Comparison of ENCODE assay signal across 1 worm cellular context in the genomic region with DNA sequence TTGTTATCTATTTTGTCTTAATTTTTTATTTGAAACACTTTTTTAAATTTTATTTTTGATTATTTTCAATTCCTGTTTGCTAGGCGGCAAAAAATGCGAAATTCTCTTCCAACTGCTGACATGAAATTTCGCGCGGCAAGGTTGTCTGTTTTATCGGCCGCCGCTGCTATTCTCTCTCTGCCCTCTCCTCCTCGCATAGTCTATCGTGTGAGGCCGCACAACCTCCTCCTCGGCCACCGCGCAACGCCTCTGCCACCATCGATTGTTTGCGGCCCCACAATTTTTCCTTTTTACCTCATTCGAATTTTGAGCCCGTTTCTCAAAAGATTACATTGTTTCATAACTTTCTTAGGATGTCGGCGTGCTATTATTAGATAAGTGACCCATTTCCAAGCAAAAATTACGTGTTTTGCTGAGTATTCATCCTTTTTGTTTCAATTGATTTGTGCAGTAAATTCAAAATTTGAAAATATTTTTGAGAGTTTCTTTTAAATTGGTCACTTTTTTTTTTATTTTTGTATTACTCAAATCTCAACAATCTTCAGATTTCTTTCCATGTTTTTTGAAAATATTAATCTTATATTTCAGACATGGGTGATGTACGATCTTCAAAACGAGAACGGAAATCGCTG.
A peak's percentile ranks its signal among the peaks of the same experiment; 100 is the strongest.
TF ChIP-seq lines count a peak whose summit lies in the region.

Gene F28H6.4, plus strand, starts transcription at position 582 of the 632 bp plus-strand sequence.

TF ChIP-seq in whole organism, L4 larva, 104 proteins besides CTCF, POLR2A, EP300 and RAD21 (continued from another document):
- TF ChIP-seq nhr-6 (tag; optimal IDR thresholded peaks at IDR 0.05; lab: Kevin White, UChicago) (peak; percentile 4), madf-9 (GFP tag; conservative IDR thresholded peaks at IDR 0.05; lab: Robert Waterston, UW) (no peak), F10B5.3 (tag; optimal IDR thresholded peaks at IDR 0.05; lab: Kevin White, UChicago) (no peak), egl-27 (tag; optimal IDR thresholded peaks at IDR 0.05; lab: Kevin White, UChicago) (no peak), R02D3.7 (tag; optimal IDR thresholded peaks at IDR 0.05; lab: Kevin White, UChicago) (no peak), tra-1 (GFP tag; IDR thresholded peaks at IDR 0.05; lab: Robert Waterston, UW) (no peak), rbr-2 (tag; optimal IDR thresholded peaks at IDR 0.05; lab: Kevin White, UChicago) (peak; percentile 4), snpc-4 (tag; optimal IDR thresholded peaks at IDR 0.05; lab: Kevin White, UChicago) (no peak), ctbp-1 (GFP tag; IDR thresholded peaks at IDR 0.05; lab: Robert Waterston, UW) (no peak), F44E2.7 (GFP tag; IDR thresholded peaks at IDR 0.05; lab: Robert Waterston, UW) (no peak), D1046.2 (GFP tag; IDR thresholded peaks at IDR 0.05; lab: Robert Waterston, UW) (no peak), ZK546.5 (tag; optimal IDR thresholded peaks at IDR 0.05; lab: Kevin White, UChicago) (no peak), php-3 (GFP tag; IDR thresholded peaks at IDR 0.05; lab: Robert Waterston, UW) (no peak), nhr-111 (GFP tag; optimal IDR thresholded peaks at IDR 0.05; lab: Kevin White, UChicago) (no peak), nhr-25 (tag; optimal IDR thresholded peaks at IDR 0.05; lab: Kevin White, UChicago; ENCODE audit: borderline replicate concordance, insufficient read depth) (no peak)
